Fruit fly (Drosophila melanogaster) S2 (cell line): ENCODE data around the gene Samuel.

ENCODE experiments used
- CG8478 ChIP-seq: fragments of >200 bp; optimal IDR thresholded peaks from 2 replicates; lab custom pipeline; 2018
- CTCF ChIP-seq, 2 experiments: fragments of >200 bp; optimal IDR thresholded peaks; 2 replicates each; lab custom pipeline; 2018

- TF ChIP-seq CG8478 (lab: Kevin White, UChicago), result no peak
- no peak for TF ChIP-seq CTCF (optimal IDR thresholded peaks at IDR 0.05; lab: Kevin White, UChicago)
Measured at dm6 chr2L:11059206-11059605, 7.6 kb downstream of the Samuel start.
